Fruit fly (Drosophila melanogaster): Measurements from ENCODE around the gene FoxL1.

FoxL1 gene

dm6 chr3L:3977622-3978355 lies 40.9 kb upstream of the FoxL1 start:
- TF ChIP-seq Met (GFP tag; optimal IDR thresholded peaks at IDR 0.05): peak; percentile 16
- TF ChIP-seq svp (GFP tag): no peak

DNA sequence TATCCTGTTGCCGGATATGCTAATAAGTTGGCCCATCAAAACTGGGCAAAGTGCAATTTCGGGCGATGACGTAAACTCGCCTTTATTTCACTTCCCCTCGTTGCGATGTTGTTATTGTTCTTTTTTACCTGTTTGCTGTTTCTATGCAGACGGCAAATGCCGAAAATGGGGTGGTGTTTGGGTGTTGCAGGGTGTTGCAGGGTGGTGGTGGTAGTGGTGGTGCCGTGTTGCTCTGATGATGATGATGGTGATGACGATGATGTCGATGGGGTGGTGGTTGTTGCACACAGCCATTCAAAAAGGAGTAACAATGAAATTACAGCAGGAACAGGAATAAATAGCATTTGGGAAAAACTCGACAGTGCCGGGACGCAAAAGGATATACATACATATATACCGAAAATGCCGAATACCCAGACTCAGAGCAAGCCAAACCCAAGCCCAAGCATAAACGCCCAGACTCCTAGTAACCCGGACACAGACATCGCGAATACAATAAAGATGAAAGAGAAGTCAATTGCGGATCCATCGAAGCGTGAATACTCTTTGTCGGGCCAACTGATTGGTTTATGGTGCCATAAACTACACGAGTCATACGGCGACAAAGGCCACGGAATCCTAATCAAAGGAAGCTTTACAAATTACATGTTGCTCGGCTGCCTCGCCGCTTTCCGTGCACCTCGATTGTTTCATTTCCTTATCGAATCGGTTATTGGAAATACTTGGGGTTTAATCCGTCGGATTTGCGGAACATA lies 39.7 kb upstream of the FoxL1 start:
- TF ChIP-seq CG16779 (tag; optimal IDR thresholded peaks at IDR 0.05): no peak
- TF ChIP-seq vri (GFP tag; optimal IDR thresholded peaks at IDR 0.05): no peak
- TF ChIP-seq esn (GFP tag; optimal IDR thresholded peaks at IDR 0.05): no peak
- no peak for TF ChIP-seq Smox (GFP tag; optimal IDR thresholded peaks at IDR 0.05)
- TF ChIP-seq acj6 (GFP tag; optimal IDR thresholded peaks at IDR 0.05): no peak
- TF ChIP-seq CG8632 (GFP tag; optimal IDR thresholded peaks at IDR 0.05): no peak
- no peak for TF ChIP-seq Blimp-1 (GFP tag; optimal IDR thresholded peaks at IDR 0.05)
- no peak for TF ChIP-seq CG4318 (GFP tag; optimal IDR thresholded peaks at IDR 0.05)
- no peak for TF ChIP-seq achi (GFP tag; optimal IDR thresholded peaks at IDR 0.05)
- no peak for TF ChIP-seq CG6854 (GFP tag; optimal IDR thresholded peaks at IDR 0.05)
- TF ChIP-seq dac (GFP tag; optimal IDR thresholded peaks at IDR 0.05): no peak

DNA sequence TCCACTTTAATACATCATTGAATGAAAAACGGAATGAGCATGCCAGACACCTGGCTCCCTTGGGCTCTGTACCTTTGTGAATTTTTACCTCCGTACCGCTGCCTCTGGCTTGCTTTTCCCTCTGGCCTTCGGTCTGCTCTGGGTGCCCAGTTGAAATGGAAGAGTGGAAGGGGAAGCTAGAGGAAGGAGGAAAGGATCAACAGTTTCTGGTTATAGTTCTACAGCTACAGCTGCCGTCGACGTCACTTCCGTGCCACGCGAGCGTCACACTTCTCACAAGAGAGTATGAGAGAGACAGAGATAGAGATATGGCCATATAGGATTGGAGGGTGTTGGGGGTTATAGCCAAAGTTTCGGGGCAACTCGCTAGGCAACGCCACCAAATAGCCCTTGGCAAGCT lies 38.7 kb upstream of the FoxL1 start:
- TF ChIP-seq CG11902 (GFP tag; optimal IDR thresholded peaks at IDR 0.05) (no peak), Sox102F (GFP tag; optimal IDR thresholded peaks at IDR 0.05) (no peak), Hr39 (GFP tag; optimal IDR thresholded peaks at IDR 0.05) (no peak)

- TF ChIP-seq Smox (GFP tag; optimal IDR thresholded peaks at IDR 0.05): no peak
- TF ChIP-seq Met (GFP tag; optimal IDR thresholded peaks at IDR 0.05): no peak
- TF ChIP-seq svp (GFP tag): peak; percentile 57
- no peak for TF ChIP-seq CG11762 (GFP tag; optimal IDR thresholded peaks at IDR 0.05; ENCODE audit: insufficient read depth)
- 0 out of 3 replicates have a peak, but pooled peaks have one; percentile 15 for TF ChIP-seq CG6163 (GFP tag; IDR thresholded peaks at IDR 0.05)
- no peak for TF ChIP-seq CG4318 (GFP tag; optimal IDR thresholded peaks at IDR 0.05)
These were observed 35.2 kb upstream of the FoxL1 start, which contains the start of gene scrt for dm6 chr3L:3983466-3983946. TSS of gene scrt (plus strand) at chr3L:3983896.

DNA sequence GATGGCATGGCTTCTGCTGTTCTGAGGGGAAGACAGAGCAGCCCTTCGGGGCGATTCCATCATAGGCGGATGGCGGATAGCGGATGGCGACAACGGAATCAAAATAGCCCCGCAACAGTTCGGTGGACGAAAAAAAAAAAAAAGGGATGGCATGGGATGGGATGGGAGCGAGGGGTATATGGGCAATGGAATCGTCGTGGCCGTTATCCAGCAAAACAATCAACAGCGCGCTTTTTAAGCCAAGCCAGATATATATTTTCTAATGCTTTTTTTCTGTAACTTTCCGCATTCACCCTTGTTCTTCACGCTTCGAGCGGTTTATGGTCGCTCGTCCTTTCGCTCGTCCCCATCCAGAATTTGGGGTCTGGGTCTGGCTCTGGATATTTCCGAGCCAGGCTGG lies 23.1 kb upstream of the FoxL1 start:
- TF ChIP-seq Sox14 (GFP tag; optimal IDR thresholded peaks at IDR 0.05): no peak
- TF ChIP-seq net (GFP tag; optimal IDR thresholded peaks at IDR 0.05): no peak
- TF ChIP-seq dsx (GFP tag; optimal IDR thresholded peaks at IDR 0.05; ENCODE audit: poor library complexity, severe bottlenecking): no peak

dm6 chr3L:4000711-4001110 lies 18.0 kb upstream of the FoxL1 start:
- TF ChIP-seq CG32006 (GFP tag; optimal IDR thresholded peaks at IDR 0.05): peak; percentile 56
- TF ChIP-seq CG1621 (tag; optimal IDR thresholded peaks at IDR 0.05): no peak
- TF ChIP-seq Hr4 (GFP tag; optimal IDR thresholded peaks at IDR 0.05): peak; percentile 4
- peak; percentile 9 for TF ChIP-seq CG8632 (GFP tag; optimal IDR thresholded peaks at IDR 0.05)
- peak; percentile 1 for TF ChIP-seq CG4318 (GFP tag; optimal IDR thresholded peaks at IDR 0.05)
- TF ChIP-seq OdsH (GFP tag; optimal IDR thresholded peaks at IDR 0.05): peak; percentile 27
- peak; percentile 39 for TF ChIP-seq fd59A (GFP tag; optimal IDR thresholded peaks at IDR 0.05)
- TF ChIP-seq achi (GFP tag; optimal IDR thresholded peaks at IDR 0.05): peak; percentile 16
- peak; percentile 53 for TF ChIP-seq svp (GFP tag)
- peak; percentile 48 for TF ChIP-seq acj6 (GFP tag; optimal IDR thresholded peaks at IDR 0.05)
- TF ChIP-seq Met (GFP tag; optimal IDR thresholded peaks at IDR 0.05): no peak
- TF ChIP-seq pdm3 (GFP tag; optimal IDR thresholded peaks at IDR 0.05): peak; percentile 22
- no peak for TF ChIP-seq Sox15 (GFP tag; optimal IDR thresholded peaks at IDR 0.05)
- TF ChIP-seq eg (GFP tag; IDR thresholded peaks at IDR 0.05): no peak
- TF ChIP-seq CG34406 (GFP tag; optimal IDR thresholded peaks at IDR 0.05): peak; percentile 21
- peak in 1 of 2 experiments; percentile 56 for TF ChIP-seq ss (GFP tag; optimal IDR thresholded peaks at IDR 0.05)
- peak; percentile 16 for TF ChIP-seq CG10631 (GFP tag; optimal IDR thresholded peaks at IDR 0.05)

All from whole organism, prepupa.